Worm (Caenorhabditis elegans): Measurements from ENCODE around the gene R05D8.11.

Gene R05D8.11

DNA sequence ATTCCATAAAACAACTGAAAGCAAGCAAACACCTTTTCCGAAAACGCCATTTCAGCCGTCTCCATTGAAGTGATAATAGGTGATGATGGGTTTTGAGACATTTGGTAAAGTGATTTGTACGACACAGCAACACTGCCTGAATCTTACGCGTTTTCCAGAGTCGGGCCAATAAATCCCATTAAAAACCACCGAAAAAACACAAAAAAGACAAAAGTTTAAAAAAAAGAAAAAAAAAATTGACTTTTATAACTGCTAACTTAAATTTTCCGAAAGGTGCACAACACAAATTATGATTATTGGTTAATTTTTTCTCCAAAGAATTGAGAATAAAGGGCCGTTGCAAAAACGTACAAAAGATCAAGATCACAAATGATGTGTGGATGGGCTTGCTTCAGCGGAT lies 46.3 kb downstream of the R05D8.11 start, which contains the start of gene srg-57:
Gene srg-57, minus strand, starts transcription at position 101 of the 400 bp plus-strand sequence.
- TF ChIP-seq che-1 (tag; optimal IDR thresholded peaks at IDR 0.05), result no peak
- TF ChIP-seq hlh-8 (tag; optimal IDR thresholded peaks at IDR 0.05), result no peak
- TF ChIP-seq ttx-3 (tag; optimal IDR thresholded peaks at IDR 0.05), result no peak
- TF ChIP-seq rnt-1 (tag; optimal IDR thresholded peaks at IDR 0.05), result no peak
- no peak for TF ChIP-seq pqm-1 (tag; optimal IDR thresholded peaks at IDR 0.05)
- TF ChIP-seq eyg-1 (tag; optimal IDR thresholded peaks at IDR 0.05), result no peak
- TF ChIP-seq lin-11 (tag; optimal IDR thresholded peaks at IDR 0.05), result no peak
- no peak for TF ChIP-seq K09A11.1 (tag; optimal IDR thresholded peaks at IDR 0.05; ENCODE audit: insufficient read depth)
- TF ChIP-seq ceh-6 (GFP tag; optimal IDR thresholded peaks at IDR 0.05), result no peak
- TF ChIP-seq unc-42 (tag; optimal IDR thresholded peaks at IDR 0.05), result no peak
- TF ChIP-seq elt-4 (tag; optimal IDR thresholded peaks at IDR 0.05), result no peak
- TF ChIP-seq dmd-4 (tag; optimal IDR thresholded peaks at IDR 0.05; ENCODE audit: borderline replicate concordance), result no peak
- TF ChIP-seq fkh-6 (tag; optimal IDR thresholded peaks at IDR 0.05), result no peak

DNA sequence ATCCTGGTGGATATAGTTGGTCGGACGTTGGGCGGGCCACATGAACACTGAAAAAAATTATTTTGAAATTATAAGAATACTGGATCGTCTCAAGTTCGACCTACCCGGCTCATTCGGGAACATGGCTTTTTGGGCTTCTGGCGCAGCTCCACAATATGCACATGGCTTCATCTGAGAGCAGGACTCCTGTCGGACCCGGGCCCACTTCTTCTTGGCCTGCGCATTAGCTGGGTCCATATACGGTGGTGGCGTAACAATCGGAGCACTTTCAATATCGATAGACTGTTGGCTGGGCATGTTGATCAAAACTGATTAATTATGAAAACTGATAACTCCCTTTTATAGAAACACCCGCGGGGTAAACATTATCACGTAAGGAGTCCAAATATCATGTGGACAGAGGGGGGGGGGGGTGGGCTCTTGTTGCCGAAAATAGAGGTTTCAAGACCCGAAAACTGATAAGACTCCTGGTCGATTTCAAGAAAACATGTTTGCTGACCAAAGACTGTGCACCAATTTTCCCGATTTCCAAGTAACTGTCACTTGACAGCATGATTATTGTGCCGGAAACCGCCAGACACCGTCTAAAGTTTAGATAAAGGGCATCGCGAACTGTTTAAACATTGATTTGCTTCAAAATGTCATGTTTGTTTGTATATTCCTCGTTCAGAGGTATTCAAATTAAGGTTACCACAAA lies 49.8 kb downstream of the R05D8.11 start, which contains the start of gene dod-3:
Gene dod-3, minus strand, starts transcription at position 315 of the 697 bp plus-strand sequence.
- TF ChIP-seq hlh-13 (GFP tag; optimal IDR thresholded peaks at IDR 0.05), result no peak
- TF ChIP-seq elt-2 (tag; optimal IDR thresholded peaks at IDR 0.05), result peak; percentile 78

Measured in whole organism, late embryonic.